Fruit fly (Drosophila melanogaster): ENCODE measurements around the gene CG34367.

CG34367 gene

DNA sequence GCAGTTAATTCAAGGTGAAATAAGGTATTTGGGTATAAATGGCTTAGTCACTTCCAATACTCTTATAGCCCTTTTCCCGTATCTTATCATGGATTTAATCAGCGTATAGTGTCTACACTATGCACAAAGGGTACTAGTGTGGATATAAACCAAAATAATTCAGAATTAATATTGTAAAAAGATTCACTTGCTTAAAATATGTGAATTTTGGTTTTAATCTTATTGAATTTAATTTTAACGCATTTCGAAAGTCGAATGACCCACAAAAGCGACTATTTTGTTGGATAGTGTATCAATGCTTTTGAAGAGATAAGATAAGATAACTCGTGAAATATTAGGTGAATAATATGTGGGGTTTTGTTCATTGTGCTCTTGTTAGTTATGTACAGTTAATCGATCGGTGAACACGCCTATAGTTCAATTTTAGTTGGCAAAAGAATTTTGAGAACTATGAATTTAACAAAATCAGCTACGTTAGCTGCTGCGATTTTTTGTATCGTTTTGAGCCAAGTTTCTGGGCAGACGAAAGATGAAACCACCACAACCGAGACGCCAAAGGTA lies 28.3 kb upstream of the CG34367 start, which contains the start of gene CG5096 (continued):
- peak; percentile 52; the same call in 1 of the 2 replicates for TF ChIP-seq Poxn (GFP tag; IDR thresholded peaks at IDR 0.05)
- TF ChIP-seq pum (GFP tag; optimal IDR thresholded peaks at IDR 0.05), result peak; percentile 53
- peak; percentile 55 for TF ChIP-seq jing (GFP tag; optimal IDR thresholded peaks at IDR 0.05)
- TF ChIP-seq gcm (GFP tag; optimal IDR thresholded peaks at IDR 0.05), result peak; percentile 87
- TF ChIP-seq lmd (GFP tag; IDR thresholded peaks at IDR 0.05), result peak; percentile 86
- peak; percentile 55; the same call in 1 of the 2 replicates for TF ChIP-seq ham (GFP tag; IDR thresholded peaks at IDR 0.05)
- TF ChIP-seq CG15011 (GFP tag; optimal IDR thresholded peaks at IDR 0.05), result peak; percentile 84
- no peak for TF ChIP-seq CG14860 (GFP tag; IDR thresholded peaks at IDR 0.05; ENCODE audit: partially characterized antibody)
- TF ChIP-seq dmrt99B (tag; optimal IDR thresholded peaks at IDR 0.05), result peak; percentile 92
- peak; percentile 65 for TF ChIP-seq tx (GFP tag; optimal IDR thresholded peaks at IDR 0.05)
- TF ChIP-seq unpg (GFP tag; optimal IDR thresholded peaks at IDR 0.05), result peak; percentile 92
- TF ChIP-seq CG6254 (GFP tag; optimal IDR thresholded peaks at IDR 0.05), result peak; percentile 60
- TF ChIP-seq hth (optimal IDR thresholded peaks at IDR 0.05), result no peak
- no peak for TF ChIP-seq CG13287 (GFP tag; IDR thresholded peaks at IDR 0.05; ENCODE audit: partially characterized antibody)
- TF ChIP-seq CG33557 (GFP tag; optimal IDR thresholded peaks at IDR 0.05), result no peak
- TF ChIP-seq Opbp (GFP tag; IDR thresholded peaks at IDR 0.05; ENCODE audit: partially characterized antibody), result no peak
- TF ChIP-seq Fer2 (tag; optimal IDR thresholded peaks at IDR 0.05), result peak; percentile 84
- peak; percentile 89 for TF ChIP-seq CrebB (tag; optimal IDR thresholded peaks at IDR 0.05)
- TF ChIP-seq Tbp (GFP tag; optimal IDR thresholded peaks at IDR 0.05), result no peak
- peak; percentile 92 for TF ChIP-seq sens (GFP tag)
- no peak for TF ChIP-seq CG7271 (tag; optimal IDR thresholded peaks at IDR 0.05)
- TF ChIP-seq btn (GFP tag; optimal IDR thresholded peaks at IDR 0.05), result peak; percentile 41
- peak; percentile 68 for TF ChIP-seq Myb (GFP tag; optimal IDR thresholded peaks at IDR 0.05)
- peak; percentile 80 for TF ChIP-seq CG7987 (GFP tag; optimal IDR thresholded peaks at IDR 0.05)
- TF ChIP-seq Ets97D (GFP tag; optimal IDR thresholded peaks at IDR 0.05), result peak; percentile 50
- TF ChIP-seq CG3847 (GFP tag; IDR thresholded peaks at IDR 0.05), result peak; percentile 82; the same call in 1 of the 2 replicates
- TF ChIP-seq HLH4C (GFP tag; IDR thresholded peaks at IDR 0.05; ENCODE audit: partially characterized antibody), result no peak
- peak; percentile 84 for TF ChIP-seq CG18476 (GFP tag; optimal IDR thresholded peaks at IDR 0.05)
- TF ChIP-seq CG3163 (GFP tag; optimal IDR thresholded peaks at IDR 0.05), result peak; percentile 46
- TF ChIP-seq C15 (GFP tag; IDR thresholded peaks at IDR 0.05), result peak; percentile 72; the same call in 1 of the 3 replicates
- peak; percentile 59 for TF ChIP-seq emc (GFP tag; optimal IDR thresholded peaks at IDR 0.05)
- peak; percentile 79 for TF ChIP-seq crc (GFP tag; optimal IDR thresholded peaks at IDR 0.05)
- TF ChIP-seq sna (GFP tag; IDR thresholded peaks at IDR 0.05; ENCODE audit: partially characterized antibody), result no peak
- no peak for TF ChIP-seq vnd (GFP tag; IDR thresholded peaks at IDR 0.05; ENCODE audit: partially characterized antibody)
- no peak for TF ChIP-seq aop (GFP tag; IDR thresholded peaks at IDR 0.05)
- no peak for TF ChIP-seq inv (GFP tag; IDR thresholded peaks at IDR 0.05; ENCODE audit: partially characterized antibody)
- peak; percentile 69 for TF ChIP-seq Hmx (GFP tag; optimal IDR thresholded peaks at IDR 0.05)
- TF ChIP-seq CG12659 (GFP tag; optimal IDR thresholded peaks at IDR 0.05), result peak; percentile 90
- TF ChIP-seq CG9817 (tag; optimal IDR thresholded peaks at IDR 0.05), result peak; percentile 85
- TF ChIP-seq Asciz (GFP tag; optimal IDR thresholded peaks at IDR 0.05), result peak; percentile 87
- no peak for TF ChIP-seq fd64A (GFP tag; optimal IDR thresholded peaks at IDR 0.05)
- peak in 1 of 2 experiments; percentile 78 for TF ChIP-seq eve (GFP tag; optimal IDR thresholded peaks at IDR 0.05)
- no peak for TF ChIP-seq Bdp1 (GFP tag; optimal IDR thresholded peaks at IDR 0.05)
- TF ChIP-seq dmrt11E (tag; optimal IDR thresholded peaks at IDR 0.05), result peak; percentile 49
- TF ChIP-seq zfh1 (GFP tag; IDR thresholded peaks at IDR 0.05), result peak; percentile 87
- TF ChIP-seq CG12071 (GFP tag; optimal IDR thresholded peaks at IDR 0.05), result no peak
- peak; percentile 93 for TF ChIP-seq CoRest (tag; optimal IDR thresholded peaks at IDR 0.05)
- no peak; the same call in 2 of the 3 replicates for TF ChIP-seq Mrtf (GFP tag; IDR thresholded peaks at IDR 0.05)
- TF ChIP-seq Six4 (GFP tag; optimal IDR thresholded peaks at IDR 0.05), result peak; percentile 68
- peak; percentile 73 for TF ChIP-seq CG9437 (GFP tag; optimal IDR thresholded peaks at IDR 0.05)

All from whole organism, embryonic.